Worm (Caenorhabditis elegans) whole organism, midembryonic: ENCODE measurements around the gene T10B10.8.

Experiments
- T22C8.4 ChIP-seq: fragments of 200-800 bp; sonication (Bioruptor generic); IDR thresholded peaks from 2 replicates; pipeline ENCODE4 v1.3.6; 2022; ENCODE audit warnings: missing genetic modification characterization, missing compliant biosample characterization
- cog-1 ChIP-seq: sonication (generic microtip); optimal IDR thresholded peaks from 2 replicates; lab custom pipeline; 2016; ENCODE audit warnings: missing genetic modification characterization, missing compliant biosample characterization
- flt-1 ChIP-seq: fragments of 200-800 bp; sonication (Bioruptor generic); IDR thresholded peaks from 2 replicates; pipeline ENCODE4 v1.3.6; 2022; ENCODE audit warnings: missing genetic modification characterization, missing compliant biosample characterization
- klf-2 ChIP-seq: fragments of 200-800 bp; sonication (Bioruptor generic); conservative IDR thresholded peaks from 2 replicates; pipeline ENCODE4 v1.3.6; 2022; ENCODE audit warnings: missing genetic modification reagents, missing genetic modification characterization, missing compliant biosample characterization
- med-1 ChIP-seq: sonication (generic microtip); optimal IDR thresholded peaks from 2 replicates; lab custom pipeline; 2017; ENCODE audit warnings: missing genetic modification characterization, mild to moderate bottlenecking, missing compliant biosample characterization, antibody characterized with exemption, missing genetic modification reagents; ENCODE audit not compliant: insufficient read depth
- ref-1 ChIP-seq: fragments of 200-800 bp; sonication (Bioruptor generic); conservative IDR thresholded peaks from 2 replicates; pipeline ENCODE4 v1.3.6; 2022; ENCODE audit warnings: missing genetic modification reagents, missing genetic modification characterization, missing compliant biosample characterization
- tab-1 ChIP-seq: fragments of 200-800 bp; sonication (Bioruptor generic); IDR thresholded peaks from 2 replicates; pipeline ENCODE4 v1.3.6; 2022; ENCODE audit warnings: missing genetic modification characterization, missing compliant biosample characterization
- ztf-23 ChIP-seq: fragments of 200-800 bp; sonication (Bioruptor generic); IDR thresholded peaks from 2 replicates; pipeline ENCODE4 v1.3.6; 2022; ENCODE audit warnings: missing genetic modification reagents, missing genetic modification characterization, missing compliant biosample characterization
- ztf-29 ChIP-seq: fragments of 200-800 bp; sonication (Bioruptor generic); IDR thresholded peaks from 2 replicates; pipeline ENCODE4 v1.3.6; 2022; ENCODE audit warnings: missing genetic modification reagents, missing genetic modification characterization, missing compliant biosample characterization

The T10B10.8 gene

ce11 chrX:15146415-15147210 lies 19.4 kb downstream of the T10B10.8 start:
- TF ChIP-seq T22C8.4 = no peak
- no peak; the same call in 1 of the 2 replicates for TF ChIP-seq flt-1
- no peak for TF ChIP-seq ztf-23
- TF ChIP-seq med-1 (GFP tag; lab: Kevin White, UChicago) = no peak
- TF ChIP-seq ref-1 (GFP tag; lab: Robert Waterston, UW) = no peak
- TF ChIP-seq cog-1 (tag; lab: Kevin White, UChicago) = no peak
- TF ChIP-seq ztf-29 = no peak
- no peak for TF ChIP-seq klf-2
- TF ChIP-seq tab-1 (GFP tag; lab: Robert Waterston, UW) = no peak

- TF ChIP-seq ztf-23 (no peak), ztf-29 (no peak), ref-1 (GFP tag; lab: Robert Waterston, UW) (no peak), klf-2 (no peak), T22C8.4 (no peak), med-1 (GFP tag; lab: Kevin White, UChicago) (no peak), cog-1 (tag; lab: Kevin White, UChicago) (no peak), tab-1 (GFP tag; lab: Robert Waterston, UW) (no peak), flt-1 (no peak)
These were observed 31.1 kb downstream of the T10B10.8 start for ce11 chrX:15134941-15135340.

- no peak for TF ChIP-seq tab-1 (GFP tag; lab: Robert Waterston, UW)
- no peak for TF ChIP-seq klf-2
- no peak for TF ChIP-seq flt-1
These were observed 32.8 kb downstream of the T10B10.8 start for ce11 chrX:15133180-15133579.

ce11 chrX:15132073-15132472 lies 33.9 kb downstream of the T10B10.8 start:
- no peak for TF ChIP-seq ztf-29
- no peak for TF ChIP-seq tab-1 (GFP tag; lab: Robert Waterston, UW)
- no peak for TF ChIP-seq klf-2
- TF ChIP-seq T22C8.4 = no peak
- TF ChIP-seq flt-1 = no peak
- no peak for TF ChIP-seq cog-1 (tag; lab: Kevin White, UChicago)
- TF ChIP-seq med-1 (GFP tag; lab: Kevin White, UChicago) = no peak
- TF ChIP-seq ref-1 (GFP tag; lab: Robert Waterston, UW) = no peak
- TF ChIP-seq ztf-23 = no peak

- TF ChIP-seq ztf-29 (no peak), klf-2 (no peak), ref-1 (GFP tag; lab: Robert Waterston, UW) (no peak), T22C8.4 (no peak), cog-1 (tag; lab: Kevin White, UChicago) (no peak), med-1 (GFP tag; lab: Kevin White, UChicago) (no peak), tab-1 (GFP tag; lab: Robert Waterston, UW) (no peak), ztf-23 (no peak), flt-1 (no peak)
These were observed 37.8 kb downstream of the T10B10.8 start for ce11 chrX:15128184-15128583.

- TF ChIP-seq tab-1 (GFP tag; lab: Robert Waterston, UW) (0 out of 2 replicates have a peak, but pooled peaks have one; percentile 43), T22C8.4 (no peak)
These were observed 38.7 kb downstream of the T10B10.8 start for ce11 chrX:15127338-15127737.

ce11 chrX:15126736-15127135 lies 39.3 kb downstream of the T10B10.8 start:
- TF ChIP-seq tab-1 (GFP tag; lab: Robert Waterston, UW) = no peak

ce11 chrX:15125138-15125537 lies 40.9 kb downstream of the T10B10.8 start:
- TF ChIP-seq klf-2 (no peak), flt-1 (no peak), med-1 (GFP tag; lab: Kevin White, UChicago) (no peak)

- TF ChIP-seq T22C8.4 (no peak), klf-2 (no peak), tab-1 (GFP tag; lab: Robert Waterston, UW) (no peak), ref-1 (GFP tag; lab: Robert Waterston, UW) (no peak), flt-1 (no peak), ztf-29 (no peak), ztf-23 (no peak), cog-1 (tag; lab: Kevin White, UChicago) (no peak), med-1 (GFP tag; lab: Kevin White, UChicago) (no peak)
These were observed 45.5 kb downstream of the T10B10.8 start for ce11 chrX:15120545-15120944.

ce11 chrX:15116514-15116913 lies 49.5 kb downstream of the T10B10.8 start, which contains the start of gene R07D5.2:
R07D5.2 (minus strand) TSS chrX:15116614.
- no peak for TF ChIP-seq klf-2
- no peak for TF ChIP-seq ref-1 (GFP tag; lab: Robert Waterston, UW)
- TF ChIP-seq med-1 (GFP tag; lab: Kevin White, UChicago) = no peak
- no peak for TF ChIP-seq T22C8.4
- no peak for TF ChIP-seq ztf-23
- no peak for TF ChIP-seq ztf-29
- TF ChIP-seq tab-1 (GFP tag; lab: Robert Waterston, UW) = no peak
- TF ChIP-seq cog-1 (tag; lab: Kevin White, UChicago) = no peak
- no peak for TF ChIP-seq flt-1

- no peak for TF ChIP-seq ztf-29
- no peak for TF ChIP-seq klf-2
- TF ChIP-seq tab-1 (GFP tag; lab: Robert Waterston, UW) = no peak
- TF ChIP-seq ztf-23 = no peak
- no peak for TF ChIP-seq ref-1 (GFP tag; lab: Robert Waterston, UW)
- no peak for TF ChIP-seq cog-1 (tag; lab: Kevin White, UChicago)
- TF ChIP-seq med-1 (GFP tag; lab: Kevin White, UChicago) = no peak
- TF ChIP-seq T22C8.4 = no peak
- TF ChIP-seq flt-1 = no peak
These were observed 50.3 kb downstream of the T10B10.8 start for ce11 chrX:15115748-15116147.
